Fruit fly (Drosophila melanogaster): ENCODE measurements around the gene Peritrophin-15b.

The Peritrophin-15b gene

DNA sequence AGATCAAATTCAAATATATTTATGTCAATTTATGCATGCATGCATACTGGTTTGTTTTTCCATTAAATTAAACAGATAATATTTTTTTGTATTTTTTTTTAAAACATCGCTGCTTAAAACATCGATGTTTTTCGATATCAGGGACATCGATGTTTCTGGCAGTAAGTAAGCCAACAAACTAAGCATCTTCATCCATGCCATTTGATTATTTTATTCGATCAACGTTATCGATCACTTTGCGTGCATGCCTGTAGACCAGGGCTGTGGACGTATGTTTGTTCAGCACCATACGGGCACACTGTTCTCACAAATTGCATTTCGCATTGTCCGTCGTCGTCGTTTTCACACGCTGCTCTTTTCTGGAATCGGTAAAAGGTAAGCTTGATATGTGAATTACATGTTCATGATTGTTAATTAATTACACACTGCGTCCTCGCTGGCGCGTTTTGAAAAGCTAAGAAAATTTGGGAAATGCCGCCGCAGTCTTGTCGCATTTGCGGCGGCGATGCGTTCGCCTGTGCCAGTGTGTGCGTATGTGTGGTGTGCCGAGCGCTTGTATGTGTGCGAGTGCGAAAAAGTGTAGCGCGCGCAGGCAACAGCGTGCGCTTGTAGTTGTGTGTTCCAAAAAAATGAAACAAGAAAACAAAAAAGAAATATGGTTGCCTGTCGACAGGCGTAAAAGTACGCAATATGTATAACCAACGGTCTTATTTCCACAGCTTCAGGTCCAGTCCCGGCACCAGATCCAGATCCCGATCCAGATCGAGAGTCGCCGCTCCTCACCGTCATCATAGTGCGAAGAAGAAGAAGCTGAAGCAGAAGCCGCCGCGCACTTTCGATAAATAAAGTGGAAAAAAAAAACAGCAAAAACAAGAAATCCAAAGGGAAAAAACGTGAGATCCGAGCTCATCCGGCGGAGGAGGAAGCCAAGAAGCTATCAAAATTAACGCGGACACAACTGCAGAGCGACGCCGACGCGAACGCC, 8.8 kb upstream of the Peritrophin-15b start, which contains the start of gene emb:
TSS of gene emb (plus strand) at position 288 of the 985 bp plus-strand sequence.
- TF ChIP-seq CG3281 (GFP tag; optimal IDR thresholded peaks at IDR 0.05) (peak; percentile 73), her (GFP tag; optimal IDR thresholded peaks at IDR 0.05) (peak; percentile 38), unc-4 (GFP tag; IDR thresholded peaks at IDR 0.05; ENCODE audit: partially characterized antibody) (peak; percentile 87), HLH3B (GFP tag; IDR thresholded peaks at IDR 0.05) (no peak), CG8359 (GFP tag; optimal IDR thresholded peaks at IDR 0.05; ENCODE audit: borderline replicate concordance) (no peak), ranshi (GFP tag; IDR thresholded peaks at IDR 0.05) (0 out of 2 replicates have a peak, but pooled peaks have one; percentile 17), slp2 (GFP tag; optimal IDR thresholded peaks at IDR 0.05) (peak; percentile 27), az2 (GFP tag; optimal IDR thresholded peaks at IDR 0.05) (peak; percentile 51), E2f2 (GFP tag; IDR thresholded peaks at IDR 0.05) (peak; percentile 62; the same call in 1 of the 2 replicates), Fer1 (GFP tag; optimal IDR thresholded peaks at IDR 0.05) (no peak), z (GFP tag; IDR thresholded peaks at IDR 0.05) (no peak), sqz (GFP tag; optimal IDR thresholded peaks at IDR 0.05) (peak; percentile 67), kay (GFP tag; optimal IDR thresholded peaks at IDR 0.05) (no peak), CG10209 (GFP tag; optimal IDR thresholded peaks at IDR 0.05) (peak; percentile 13), CG31388 (GFP tag; optimal IDR thresholded peaks at IDR 0.05) (no peak), HLH54F (GFP tag; optimal IDR thresholded peaks at IDR 0.05) (peak; percentile 58), Jarid2 (GFP tag; optimal IDR thresholded peaks at IDR 0.05) (no peak), nerfin-2 (GFP tag; IDR thresholded peaks at IDR 0.05; ENCODE audit: partially characterized antibody) (peak; percentile 100), Bdp1 (GFP tag; optimal IDR thresholded peaks at IDR 0.05) (peak; percentile 23), CG13287 (GFP tag; IDR thresholded peaks at IDR 0.05; ENCODE audit: partially characterized antibody) (peak; percentile 93), CG16815 (GFP tag; optimal IDR thresholded peaks at IDR 0.05) (no peak), amos (GFP tag; IDR thresholded peaks at IDR 0.05; ENCODE audit: partially characterized antibody) (peak; percentile 94), CG11504 (tag; optimal IDR thresholded peaks at IDR 0.05) (no peak), CG2712 (tag; optimal IDR thresholded peaks at IDR 0.05) (peak; percentile 68), Sry-β (GFP tag; optimal IDR thresholded peaks at IDR 0.05) (peak; percentile 3), CG10366 (GFP tag; IDR thresholded peaks at IDR 0.05) (peak; percentile 31; the same call in 1 of the 2 replicates), yki (optimal IDR thresholded peaks at IDR 0.05) (no peak), ap (GFP tag; IDR thresholded peaks at IDR 0.05) (no peak), hkb (optimal IDR thresholded peaks at IDR 0.05) (no peak), hkb (GFP tag; IDR thresholded peaks at IDR 0.05) (no peak), lmd (GFP tag; IDR thresholded peaks at IDR 0.05) (peak; percentile 21; the same call in 1 of the 2 replicates), MBD-R2 (GFP tag; IDR thresholded peaks at IDR 0.05) (peak; percentile 69), row (GFP tag; IDR thresholded peaks at IDR 0.05) (peak; percentile 76), BEAF-32 (GFP tag; optimal IDR thresholded peaks at IDR 0.05) (peak; percentile 91), HLHmδ (GFP tag; optimal IDR thresholded peaks at IDR 0.05) (peak; percentile 12), CG9215 (GFP tag; IDR thresholded peaks at IDR 0.05) (peak; percentile 17; the same call in 1 of the 2 replicates), stc (GFP tag; IDR thresholded peaks at IDR 0.05) (no peak), TFAM (GFP tag; optimal IDR thresholded peaks at IDR 0.05) (no peak), CG33213 (GFP tag; optimal IDR thresholded peaks at IDR 0.05) (peak; percentile 89), dysf (GFP tag; IDR thresholded peaks at IDR 0.05) (peak; percentile 57; the same call in 2 of the 3 replicates), Camta (GFP tag; optimal IDR thresholded peaks at IDR 0.05) (no peak), CG2129 (GFP tag; IDR thresholded peaks at IDR 0.05; ENCODE audit: partially characterized antibody) (peak; percentile 67; the same call in 1 of the 2 replicates), H2.0 (GFP tag; IDR thresholded peaks at IDR 0.05) (0 out of 2 replicates have a peak, but pooled peaks have one; percentile 22), CG17829 (tag; optimal IDR thresholded peaks at IDR 0.05) (peak; percentile 71), Ets65A (GFP tag) (peak; percentile 94), YL-1 (GFP tag; optimal IDR thresholded peaks at IDR 0.05) (peak; percentile 85), CG1602 (GFP tag; optimal IDR thresholded peaks at IDR 0.05) (peak; percentile 33), CG9727 (GFP tag; optimal IDR thresholded peaks at IDR 0.05) (peak; percentile 66), chn (GFP tag; optimal IDR thresholded peaks at IDR 0.05) (peak; percentile 52)
